Worm (Caenorhabditis elegans): Measurements from ENCODE around the gene gad-3.

DNA sequence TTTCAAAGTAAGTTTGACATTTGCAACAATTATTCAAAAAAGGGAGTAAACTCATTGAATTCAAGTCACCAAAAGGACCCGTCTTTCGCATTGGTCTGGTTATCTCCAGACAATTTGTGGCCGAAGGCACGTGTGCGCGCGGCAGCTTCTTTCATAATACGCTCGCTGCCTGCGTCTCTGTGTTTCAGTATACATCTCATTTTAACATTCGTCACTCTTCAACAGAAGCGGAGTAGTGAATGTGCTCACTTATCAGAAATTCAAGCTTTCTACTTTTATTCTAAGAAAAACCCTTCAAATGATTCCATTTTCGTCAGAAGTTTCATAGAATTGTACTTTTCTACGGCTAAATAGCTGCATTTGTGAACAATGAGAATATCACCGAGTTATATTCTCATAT, 44.2 kb downstream of the gad-3 start:
- no peak for TF ChIP-seq ztf-22 (GFP tag; optimal IDR thresholded peaks at IDR 0.05)
- no peak for TF ChIP-seq B0035.1 (tag; optimal IDR thresholded peaks at IDR 0.05)
- no peak for TF ChIP-seq F52B5.7 (tag; optimal IDR thresholded peaks at IDR 0.05)
- no peak for TF ChIP-seq ceh-40 (GFP tag; IDR thresholded peaks at IDR 0.05)
- TF ChIP-seq Y53F4B.3 (GFP tag; IDR thresholded peaks at IDR 0.05) = no peak
- TF ChIP-seq sea-2 (GFP tag; IDR thresholded peaks at IDR 0.05) = no peak
- TF ChIP-seq unc-62 (GFP tag; optimal IDR thresholded peaks at IDR 0.05) = no peak
- TF ChIP-seq tlf-1 (GFP tag; optimal IDR thresholded peaks at IDR 0.05) = no peak
- no peak for TF ChIP-seq rec-8 (tag; optimal IDR thresholded peaks at IDR 0.05)

Data from whole organism, young adult.